Worm (Caenorhabditis elegans) whole organism, L1 larva: Measurements from ENCODE around the gene math-40.

ENCODE experiments used
- C04F5.9 ChIP-seq: sonication (generic microtip); optimal IDR thresholded peaks from 2 replicates; lab custom pipeline; 2016; ENCODE audit warnings: missing genetic modification characterization, missing compliant biosample characterization
- aha-1 ChIP-seq: fragments of 150-350 bp; optimal IDR thresholded peaks from 2 replicates; lab custom pipeline; 2014; ENCODE audit warnings: missing biosample characterization, missing genetic modification characterization
- ama-1 ChIP-seq: fragments of 150-350 bp; optimal IDR thresholded peaks from 2 replicates; lab custom pipeline; 2014
- blmp-1 ChIP-seq: fragments of 150-350 bp; optimal IDR thresholded peaks from 2 replicates; lab custom pipeline; 2014; ENCODE audit warnings: missing biosample characterization, missing genetic modification characterization
- ceh-63 ChIP-seq: fragments of 200-800 bp; sonication (Bioruptor generic); optimal IDR thresholded peaks from 2 replicates; lab custom pipeline; 2018; ENCODE audit warnings: mild to moderate bottlenecking, missing genetic modification characterization, missing compliant biosample characterization
- ceh-90 ChIP-seq: sonication (generic microtip); optimal IDR thresholded peaks from 2 replicates; lab custom pipeline; 2016; ENCODE audit warnings: missing genetic modification characterization, missing compliant biosample characterization
- efl-1 ChIP-seq, 4 experiments: fragments of 150-350 bp; optimal IDR thresholded peaks in 3 of 4; peaks in 1 of 4; 1 replicate in 1 of 4; 2 replicates in 3 of 4; lab custom pipeline; 2014; ENCODE audit warnings: missing biosample characterization in 2 of 4, missing genetic modification characterization in 2 of 4, missing genetic modification reagents in 2 of 4
- efl-3 ChIP-seq: fragments of 200-800 bp; sonication (Bioruptor generic); optimal IDR thresholded peaks from 2 replicates; lab custom pipeline; 2018; ENCODE audit warnings: mild to moderate bottlenecking, missing genetic modification characterization, missing compliant biosample characterization
- egl-13 ChIP-seq: sonication (generic microtip); optimal IDR thresholded peaks from 2 replicates; lab custom pipeline; 2016; ENCODE audit warnings: missing genotype, missing genetic modification reagents, missing genetic modification characterization, missing compliant biosample characterization
- elt-2 ChIP-seq: sonication (generic microtip); optimal IDR thresholded peaks from 2 replicates; lab custom pipeline; 2016; ENCODE audit warnings: missing genetic modification characterization, mild to moderate bottlenecking, inconsistent platforms, missing compliant biosample characterization, missing genetic modification reagents
- elt-3 ChIP-seq, 6 experiments: fragments of 150-350 bp in 1 of 6; sonication (generic microtip); optimal IDR thresholded peaks; 2 replicates each; lab custom pipeline; 2017 to 2018; ENCODE audit warnings: missing biosample characterization in 6 of 6, missing genetic modification characterization in 6 of 6, inconsistent platforms in 1 of 6
- fkh-10 ChIP-seq: sonication (generic microtip); optimal IDR thresholded peaks from 2 replicates; lab custom pipeline; 2017; ENCODE audit warnings: missing biosample characterization, missing genetic modification reagents, missing genetic modification characterization
- grh-1 ChIP-seq: fragments of 200-800 bp; sonication (Bioruptor generic); IDR thresholded peaks from 2 replicates; pipeline ENCODE4 v1.3.6; 2022; ENCODE audit warnings: missing genetic modification reagents, missing genetic modification characterization, missing compliant biosample characterization
- hpl-2 ChIP-seq: fragments of 150-350 bp; optimal IDR thresholded peaks from 2 replicates; lab custom pipeline; 2014; ENCODE audit warnings: missing biosample characterization, missing genetic modification reagents, missing genetic modification characterization
- isw-1 ChIP-seq: fragments of 200-800 bp; sonication (Bioruptor generic); IDR thresholded peaks from 2 replicates; pipeline ENCODE4 v1.3.6; 2022; ENCODE audit warnings: missing genetic modification characterization, missing compliant biosample characterization
- lin-15B ChIP-seq: fragments of 150-350 bp; sonication (generic microtip); optimal IDR thresholded peaks from 3 replicates; lab custom pipeline; 2014; ENCODE audit warnings: missing biosample characterization, missing genetic modification characterization
- lin-35 ChIP-seq, 2 experiments: fragments of 150-350 bp; optimal IDR thresholded peaks; 2 replicates each; lab custom pipeline; 2014; ENCODE audit warnings: missing biosample characterization in 2 of 2, missing genetic modification characterization in 2 of 2, missing genetic modification reagents in 2 of 2
- lin-39 ChIP-seq: fragments of 150-350 bp; optimal IDR thresholded peaks from 2 replicates; lab custom pipeline; 2014; ENCODE audit warnings: missing biosample characterization, missing genetic modification reagents, missing genetic modification characterization
- lsy-2 ChIP-seq, 2 experiments: fragments of 150-350 bp; optimal IDR thresholded peaks; 2 replicates each; lab custom pipeline; 2014; ENCODE audit warnings: missing biosample characterization in 2 of 2, missing genetic modification characterization in 2 of 2
- mab-9 ChIP-seq: fragments of 200-800 bp; sonication (Bioruptor generic); IDR thresholded peaks from 2 replicates; pipeline ENCODE4 v1.3.6; 2022; ENCODE audit warnings: missing genetic modification reagents, missing genetic modification characterization, missing compliant biosample characterization
- nhr-19 ChIP-seq: fragments of 200-800 bp; sonication (Bioruptor generic); conservative IDR thresholded peaks from 2 replicates; pipeline ENCODE4 v1.3.6; 2022; ENCODE audit warnings: missing genetic modification characterization, missing compliant biosample characterization
- nhr-71 ChIP-seq: sonication (generic microtip); optimal IDR thresholded peaks from 2 replicates; lab custom pipeline; 2016; ENCODE audit warnings: mild to moderate bottlenecking, missing genetic modification characterization, moderate library complexity, missing compliant biosample characterization
- nhr-90 ChIP-seq: sonication (generic microtip); optimal IDR thresholded peaks from 2 replicates; lab custom pipeline; 2016; ENCODE audit warnings: mild to moderate bottlenecking, missing genetic modification characterization, missing compliant biosample characterization; ENCODE audit not compliant: poor library complexity
- pag-3 ChIP-seq: sonication (generic microtip); optimal IDR thresholded peaks from 2 replicates; lab custom pipeline; 2017; ENCODE audit warnings: missing genetic modification characterization, mild to moderate bottlenecking, missing compliant biosample characterization, antibody characterized with exemption, borderline replicate concordance; ENCODE audit not compliant: insufficient read depth
- pax-3 ChIP-seq: fragments of 200-800 bp; sonication (Bioruptor generic); optimal IDR thresholded peaks from 2 replicates; lab custom pipeline; 2018; ENCODE audit warnings: mild to moderate bottlenecking, missing genetic modification characterization, moderate library complexity, missing compliant biosample characterization
- pqm-1 ChIP-seq: sonication (generic microtip); optimal IDR thresholded peaks from 3 replicates; lab custom pipeline; 2017; ENCODE audit warnings: missing biosample characterization, missing genetic modification characterization
- skn-1 ChIP-seq: fragments of 150-350 bp; optimal IDR thresholded peaks from 2 replicates; lab custom pipeline; 2014; ENCODE audit warnings: missing biosample characterization, missing genetic modification characterization
- snpc-4 ChIP-seq: fragments of 150-350 bp; optimal IDR thresholded peaks from 2 replicates; lab custom pipeline; 2014; ENCODE audit warnings: missing biosample characterization, missing genetic modification characterization
- sup-37 ChIP-seq: fragments of 200-800 bp; sonication (Bioruptor generic); optimal IDR thresholded peaks from 2 replicates; lab custom pipeline; 2018; ENCODE audit warnings: mild to moderate bottlenecking, missing genetic modification characterization, missing compliant biosample characterization
- tbx-2 ChIP-seq: sonication (generic microtip); optimal IDR thresholded peaks from 2 replicates; lab custom pipeline; 2016; ENCODE audit warnings: missing genetic modification characterization, missing compliant biosample characterization
- tlp-1 ChIP-seq: fragments of 150-350 bp; optimal IDR thresholded peaks from 2 replicates; lab custom pipeline; 2014; ENCODE audit warnings: missing biosample characterization, missing genetic modification characterization
- unc-62 ChIP-seq: fragments of 150-350 bp; optimal IDR thresholded peaks from 2 replicates; lab custom pipeline; 2014; ENCODE audit warnings: missing biosample characterization, missing genetic modification reagents, missing genetic modification characterization
- unc-86 ChIP-seq: sonication (generic microtip); optimal IDR thresholded peaks from 2 replicates; lab custom pipeline; 2016; ENCODE audit warnings: missing genetic modification characterization, missing compliant biosample characterization
- xbp-1 ChIP-seq: sonication (generic microtip); optimal IDR thresholded peaks from 2 replicates; lab custom pipeline; 2016; ENCODE audit warnings: missing genetic modification characterization, missing compliant biosample characterization

math-40 gene

ce11 chrII:1842894-1843293, 12.5 kb downstream of the math-40 start, which contains the start of the genes C52E2.5 and C52E2.4:
Gene C52E2.5, minus strand, starts transcription at chrII:1842936.
Gene C52E2.4, plus strand, starts transcription at chrII:1843145.
- TF ChIP-seq elt-2 (tag; lab: Kevin White, UChicago) (peak; percentile 96), lin-35 (GFP tag; optimal IDR thresholded peaks at IDR 0.05; lab: Kevin White, UChicago) (peak in 1 of 2 experiments; percentile 34), tlp-1 (tag; lab: Kevin White, UChicago) (peak; percentile 45), aha-1 (tag; lab: Kevin White, UChicago) (no peak), skn-1 (no peak), pqm-1 (tag; lab: Kevin White, UChicago) (peak; percentile 16), nhr-19 (GFP tag; lab: Robert Waterston, UW) (no peak), egl-13 (tag; lab: Kevin White, UChicago) (peak; percentile 5), sup-37 (GFP tag; lab: Kevin White, UChicago) (no peak), efl-1 (optimal IDR thresholded peaks at IDR 0.05; lab: Kevin White, UChicago) (no peak), efl-1 (GFP tag; optimal IDR thresholded peaks at IDR 0.05 in 1 of 2; lab: Kevin White, UChicago) (peak in 1 of 2 experiments; percentile 16), snpc-4 (no peak)

- TF ChIP-seq lsy-2 (tag; optimal IDR thresholded peaks at IDR 0.05; lab: Kevin White, UChicago), result no peak
- no peak for TF ChIP-seq snpc-4
- no peak for TF ChIP-seq ceh-90 (tag; lab: Kevin White, UChicago)
- no peak for TF ChIP-seq egl-13 (tag; lab: Kevin White, UChicago)
- TF ChIP-seq hpl-2 (GFP tag; lab: Kevin White, UChicago), result no peak
- TF ChIP-seq lin-35 (GFP tag; optimal IDR thresholded peaks at IDR 0.05; lab: Kevin White, UChicago), result no peak
- no peak for TF ChIP-seq ama-1
- no peak for TF ChIP-seq efl-3 (GFP tag; lab: Kevin White, UChicago)
- no peak for TF ChIP-seq C04F5.9 (tag; lab: Kevin White, UChicago)
- TF ChIP-seq fkh-10 (GFP tag; lab: Kevin White, UChicago), result no peak
- no peak for TF ChIP-seq unc-62
- no peak for TF ChIP-seq lin-15B (tag; lab: Kevin White, UChicago)
- no peak for TF ChIP-seq grh-1 (GFP tag; lab: Robert Waterston, UW)
Observed at ce11 chrII:1844552-1844951, 14.1 kb downstream of the math-40 start.

DNA sequence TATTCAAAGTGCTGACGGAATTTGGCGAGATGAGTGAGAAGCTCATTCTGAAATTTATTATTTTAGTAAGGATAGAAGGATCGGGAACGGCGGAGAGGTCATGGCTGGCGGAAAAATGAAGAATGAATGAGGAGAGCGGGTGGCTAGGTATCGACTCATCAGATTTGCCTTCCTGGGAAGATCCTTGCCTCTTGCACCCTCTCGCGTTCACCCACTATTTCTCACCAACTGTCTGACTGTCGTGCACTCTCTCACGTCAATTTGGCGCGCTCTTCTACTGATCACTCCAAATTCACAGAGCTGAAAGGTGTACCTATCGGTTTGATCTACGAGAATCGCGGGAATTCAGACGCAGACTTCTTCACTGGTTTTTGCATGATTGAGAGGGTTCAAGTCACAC, 17.7 kb downstream of the math-40 start, which contains the start of gene fbxb-97:
Gene fbxb-97, minus strand, starts transcription at position 53 of the 400 bp plus-strand sequence.
- TF ChIP-seq elt-3 (tag; optimal IDR thresholded peaks at IDR 0.05; lab: Kevin White, UChicago), result no peak
- peak in 1 of 2 experiments; percentile 48 for TF ChIP-seq efl-1 (optimal IDR thresholded peaks at IDR 0.05; lab: Kevin White, UChicago)
- TF ChIP-seq efl-1 (GFP tag; optimal IDR thresholded peaks at IDR 0.05 in 1 of 2; lab: Kevin White, UChicago), result no peak

ce11 chrII:1850299-1850698, 19.9 kb downstream of the math-40 start, which contains the start of gene fbxb-96:
Gene fbxb-96, minus strand, starts transcription at chrII:1850399.
- TF ChIP-seq pax-3 (tag; lab: Kevin White, UChicago) (no peak), mab-9 (no peak), nhr-90 (tag; lab: Kevin White, UChicago) (no peak), pag-3 (no peak), nhr-71 (tag; lab: Kevin White, UChicago) (no peak), tbx-2 (no peak), C04F5.9 (tag; lab: Kevin White, UChicago) (no peak), snpc-4 (no peak), ceh-63 (GFP tag; lab: Kevin White, UChicago) (no peak), skn-1 (no peak), isw-1 (GFP tag; lab: Robert Waterston, UW) (no peak), unc-86 (no peak), hpl-2 (GFP tag; lab: Kevin White, UChicago) (no peak), xbp-1 (tag; lab: Kevin White, UChicago) (no peak)
- TF ChIP-seq, all 84 proteins: peak for 0

DNA sequence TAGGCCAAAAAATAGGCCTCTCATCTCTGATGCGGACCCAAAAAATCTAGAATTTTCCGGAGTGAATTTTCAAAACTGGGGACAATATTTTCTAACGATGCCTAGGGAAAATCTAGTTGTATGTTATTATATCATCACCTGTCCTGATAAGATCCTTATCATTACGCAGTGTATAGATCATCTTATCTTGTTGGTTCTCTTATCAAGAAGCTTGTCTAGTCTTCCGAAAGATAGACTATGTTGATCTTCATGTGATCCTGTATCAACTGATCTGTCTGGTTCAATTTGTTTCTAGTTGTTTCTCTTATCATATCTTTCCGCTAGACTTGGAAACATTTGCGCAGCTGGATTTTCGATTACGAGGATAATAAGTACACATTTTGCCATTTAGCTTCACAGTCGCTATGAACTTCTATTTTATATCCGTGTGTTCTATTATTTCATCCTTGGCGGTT, 20.4 kb downstream of the math-40 start, which contains the start of gene C52E2.3:
Gene C52E2.3, plus strand, starts transcription at position 405 of the 455 bp plus-strand sequence.
- TF ChIP-seq lin-39 (tag; lab: Kevin White, UChicago) (no peak), elt-2 (tag; lab: Kevin White, UChicago) (peak; percentile 81), blmp-1 (peak; percentile 26), elt-3 (tag; optimal IDR thresholded peaks at IDR 0.05; lab: Kevin White, UChicago) (peak in 5 of 6 experiments; percentile 56 to 80 (median 70)), lin-35 (GFP tag; optimal IDR thresholded peaks at IDR 0.05; lab: Kevin White, UChicago) (no peak)
